Worm (Caenorhabditis elegans) whole organism, mixed stage, embryonic: ENCODE results near the gene lsy-27.

Experiments used
- blmp-1 ChIP-seq: fragments of 150-350 bp; optimal IDR thresholded peaks from 2 replicates; lab custom pipeline; 2014; ENCODE audit warnings: missing biosample characterization, missing genetic modification characterization
- ces-1 ChIP-seq: fragments of 150-350 bp; optimal IDR thresholded peaks from 2 replicates; lab custom pipeline; 2014; ENCODE audit warnings: missing biosample characterization, missing genetic modification reagents, missing genetic modification characterization
- drap-1 ChIP-seq: fragments of 200-800 bp; sonication (Bioruptor generic); optimal IDR thresholded peaks from 3 replicates; lab custom pipeline; 2018; ENCODE audit warnings: mild to moderate bottlenecking, missing genetic modification characterization, missing compliant biosample characterization
- elt-3 ChIP-seq: fragments of 150-350 bp; optimal IDR thresholded peaks from 2 replicates; lab custom pipeline; 2014; ENCODE audit warnings: missing biosample characterization, missing genetic modification characterization
- lin-13 ChIP-seq: fragments of 150-350 bp; optimal IDR thresholded peaks from 2 replicates; lab custom pipeline; 2014; ENCODE audit warnings: missing biosample characterization, missing genetic modification characterization
- lsy-2 ChIP-seq: fragments of 150-350 bp; optimal IDR thresholded peaks from 2 replicates; lab custom pipeline; 2014; ENCODE audit warnings: missing biosample characterization, missing genetic modification characterization
- mab-5 ChIP-seq: fragments of 150-350 bp; optimal IDR thresholded peaks from 2 replicates; lab custom pipeline; 2014; ENCODE audit warnings: missing biosample characterization, missing genetic modification characterization
- nhr-237 ChIP-seq: fragments of 150-350 bp; optimal IDR thresholded peaks from 2 replicates; lab custom pipeline; 2014; ENCODE audit warnings: missing biosample characterization, missing genetic modification characterization
- nhr-28 ChIP-seq: fragments of 150-350 bp; optimal IDR thresholded peaks from 2 replicates; lab custom pipeline; 2014; ENCODE audit warnings: missing biosample characterization, missing genetic modification characterization
- unc-39 ChIP-seq: fragments of 150-350 bp; optimal IDR thresholded peaks from 2 replicates; lab custom pipeline; 2014; ENCODE audit warnings: missing biosample characterization, missing genetic modification characterization
- unc-62 ChIP-seq: fragments of 150-350 bp; optimal IDR thresholded peaks from 2 replicates; lab custom pipeline; 2014; ENCODE audit warnings: missing biosample characterization, missing genetic modification reagents, missing genetic modification characterization
- ztf-11 ChIP-seq: fragments of 150-350 bp; optimal IDR thresholded peaks from 2 replicates; lab custom pipeline; 2014; ENCODE audit warnings: missing biosample characterization, missing genetic modification characterization

- no peak for TF ChIP-seq unc-39
- TF ChIP-seq unc-62 (GFP tag; lab: Kevin White, UChicago), result no peak
- no peak for TF ChIP-seq elt-3 (tag; lab: Kevin White, UChicago)
- TF ChIP-seq drap-1 (GFP tag; lab: Kevin White, UChicago), result no peak
- TF ChIP-seq ztf-11 (tag; lab: Kevin White, UChicago), result no peak
- TF ChIP-seq ces-1 (GFP tag; lab: Kevin White, UChicago), result no peak
- TF ChIP-seq blmp-1 (tag; lab: Kevin White, UChicago), result no peak
- no peak for TF ChIP-seq nhr-237
- no peak for TF ChIP-seq mab-5 (tag; lab: Kevin White, UChicago)
- TF ChIP-seq nhr-28, result no peak
- TF ChIP-seq lin-13 (tag; lab: Kevin White, UChicago), result no peak
- no peak for TF ChIP-seq lsy-2 (tag; lab: Kevin White, UChicago)
These were observed 2.4 kb downstream of the lsy-27 start, which contains the start of gene skr-5 for ce11 chrV:17347602-17348001.
